Fruit fly (Drosophila melanogaster) whole organism, pupa: ENCODE data around the gene CG7560.

Experiments used
- CG10348 ChIP-seq: fragments of 200-800 bp; sonication (Bioruptor generic); IDR thresholded peaks from 2 replicates; pipeline ENCODE4 v1.3.6; 2022; ENCODE audit warnings: missing biosample characterization, missing genetic modification characterization
- CG12605 ChIP-seq: fragments of 200-800 bp; sonication (Bioruptor generic); IDR thresholded peaks from 2 replicates; pipeline ENCODE4 v1.3.6; 2022; ENCODE audit warnings: missing biosample characterization, missing genetic modification characterization
- CG13204 ChIP-seq: fragments of 200-800 bp; sonication (Bioruptor generic); optimal IDR thresholded peaks from 2 replicates; lab custom pipeline; 2018; ENCODE audit warnings: missing biosample characterization, mild to moderate bottlenecking, missing genetic modification characterization, moderate library complexity
- CG14655 ChIP-seq: fragments of 200-800 bp; sonication (Bioruptor generic); optimal IDR thresholded peaks from 3 replicates; lab custom pipeline; 2017; ENCODE audit warnings: mild to moderate bottlenecking, missing biosample characterization, missing genetic modification reagents, missing genetic modification characterization
- CG15710 ChIP-seq: fragments of 200-800 bp; sonication (Bioruptor generic); optimal IDR thresholded peaks from 2 replicates; lab custom pipeline; 2018; ENCODE audit warnings: missing biosample characterization, mild to moderate bottlenecking, missing genetic modification characterization, moderate library complexity
- CG17806 ChIP-seq: fragments of 200-800 bp; sonication (Bioruptor generic); optimal IDR thresholded peaks from 2 replicates; lab custom pipeline; 2018; ENCODE audit warnings: missing biosample characterization, mild to moderate bottlenecking, missing genetic modification characterization, moderate library complexity
- CG32121 ChIP-seq: fragments of 200-800 bp; sonication (Bioruptor generic); IDR thresholded peaks from 2 replicates; pipeline ENCODE4 v1.3.6; 2022; ENCODE audit warnings: missing biosample characterization, missing genetic modification characterization
- CG34367 ChIP-seq: fragments of 200-800 bp; sonication (Bioruptor generic); optimal IDR thresholded peaks from 2 replicates; lab custom pipeline; 2018; ENCODE audit warnings: missing biosample characterization, mild to moderate bottlenecking, missing genetic modification characterization
- CG4496 ChIP-seq: fragments of 200-800 bp; sonication (Bioruptor generic); IDR thresholded peaks from 3 replicates; pipeline ENCODE4 v1.3.6; 2022; ENCODE audit warnings: missing biosample characterization, missing genetic modification characterization
- CG8159 ChIP-seq: fragments of 200-800 bp; sonication (Bioruptor generic); optimal IDR thresholded peaks from 3 replicates; lab custom pipeline; 2018; ENCODE audit warnings: missing biosample characterization, mild to moderate bottlenecking, missing genetic modification characterization, moderate library complexity
- CG8301 ChIP-seq: fragments of 200-800 bp; sonication (Bioruptor generic); optimal IDR thresholded peaks from 2 replicates; lab custom pipeline; 2018; ENCODE audit warnings: missing biosample characterization, mild to moderate bottlenecking, missing genetic modification characterization
- CG9948 ChIP-seq: fragments of 200-800 bp; sonication (Bioruptor generic); optimal IDR thresholded peaks from 2 replicates; lab custom pipeline; 2018; ENCODE audit warnings: missing biosample characterization, mild to moderate bottlenecking, missing genetic modification characterization, moderate library complexity
- D1 ChIP-seq: fragments of 200-800 bp; sonication (Bioruptor generic); optimal IDR thresholded peaks from 2 replicates; lab custom pipeline; 2018; ENCODE audit warnings: missing biosample characterization, mild to moderate bottlenecking, missing genetic modification characterization, moderate library complexity
- EcR ChIP-seq: fragments of 200-800 bp; sonication (Bioruptor generic); optimal IDR thresholded peaks from 3 replicates; lab custom pipeline; 2019; ENCODE audit warnings: missing biosample characterization, missing genetic modification characterization, mild to moderate bottlenecking, moderate library complexity, missing genetic modification reagents
- Ets98B ChIP-seq: fragments of 200-800 bp; sonication (Bioruptor generic); IDR thresholded peaks from 2 replicates; pipeline ENCODE4 v1.3.6; 2022; ENCODE audit warnings: missing biosample characterization, missing genetic modification characterization
- Pif1A ChIP-seq: fragments of 200-800 bp; sonication (Bioruptor generic); optimal IDR thresholded peaks from 3 replicates; lab custom pipeline; 2016; ENCODE audit warnings: missing biosample characterization, missing genetic modification characterization
- Pif1B ChIP-seq: fragments of 200-800 bp; sonication (Bioruptor generic); optimal IDR thresholded peaks from 3 replicates; lab custom pipeline; 2016; ENCODE audit warnings: missing biosample characterization, missing genetic modification characterization
- Snoo ChIP-seq: fragments of 200-800 bp; sonication (Bioruptor generic); optimal IDR thresholded peaks from 3 replicates; lab custom pipeline; 2017; ENCODE audit warnings: missing biosample characterization, mild to moderate bottlenecking, missing genetic modification characterization, inconsistent platforms
- fd96Ca ChIP-seq: fragments of 200-800 bp; sonication (Bioruptor generic); IDR thresholded peaks from 3 replicates; pipeline ENCODE4 v1.3.6; 2022; ENCODE audit warnings: missing biosample characterization, missing genetic modification characterization
- gl ChIP-seq: fragments of 200-800 bp; sonication (Bioruptor generic); optimal IDR thresholded peaks from 2 replicates; lab custom pipeline; 2018; ENCODE audit warnings: missing biosample characterization, mild to moderate bottlenecking, missing genetic modification characterization
- rn ChIP-seq: fragments of 200-800 bp; sonication (Bioruptor generic); IDR thresholded peaks from 2 replicates; pipeline ENCODE4 v1.3.6; 2022; ENCODE audit warnings: missing biosample characterization, missing genetic modification characterization

Gene CG7560

DNA sequence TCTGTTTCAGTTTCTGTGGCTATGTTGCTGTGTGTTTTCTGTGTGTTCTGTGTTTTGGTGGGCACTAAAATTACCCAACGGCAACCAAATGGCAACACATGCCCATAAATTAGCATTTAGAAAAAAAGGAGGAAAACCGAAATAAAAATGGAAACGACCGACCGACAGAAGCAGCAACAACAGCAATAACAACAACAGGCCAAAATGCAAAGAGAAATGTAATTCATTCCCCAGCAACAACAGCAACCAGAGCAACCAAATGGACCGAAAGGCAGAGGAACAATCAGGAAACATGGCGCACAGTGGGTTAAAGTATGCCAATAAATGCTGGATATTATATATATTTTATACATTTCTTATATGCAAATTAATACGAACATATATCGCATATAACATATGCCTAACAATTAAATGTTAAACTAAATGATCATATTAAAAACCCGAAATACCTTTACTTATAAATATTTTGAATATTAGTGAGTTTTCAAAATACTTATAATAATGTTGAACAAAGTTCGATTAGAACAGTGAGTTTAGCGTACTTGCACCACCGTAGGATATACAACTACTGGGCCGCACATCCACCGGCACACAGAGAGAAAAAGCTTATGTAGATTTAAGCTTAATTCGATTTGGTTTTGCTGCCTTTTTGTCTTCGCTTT is 35.9 kb upstream of the CG7560 start:
- TF ChIP-seq Pif1A (GFP tag; lab: Kevin White, UChicago) (peak; percentile 77), rn (0 out of 2 replicates have a peak, but pooled peaks have one; percentile 39), D1 (tag; lab: Kevin White, UChicago) (peak; percentile 48), Pif1B (GFP tag; lab: Kevin White, UChicago) (peak; percentile 72), CG12605 (GFP tag; lab: Robert Waterston, UW) (peak; percentile 71; the same call in 1 of the 2 replicates), gl (tag; lab: Kevin White, UChicago) (no peak), CG15710 (tag; lab: Kevin White, UChicago) (peak; percentile 85), CG14655 (peak; percentile 83), CG4496 (GFP tag; lab: Robert Waterston, UW) (peak; percentile 13; the same call in 1 of the 3 replicates), CG32121 (GFP tag; lab: Robert Waterston, UW) (peak; percentile 69), CG10348 (GFP tag; lab: Robert Waterston, UW) (no peak), CG13204 (peak; percentile 9), CG8159 (tag; lab: Kevin White, UChicago) (peak; percentile 80), Ets98B (peak; percentile 49), CG8301 (peak; percentile 54), Snoo (tag; lab: Kevin White, UChicago) (peak; percentile 70), fd96Ca (GFP tag; lab: Robert Waterston, UW) (0 out of 3 replicates have a peak, but pooled peaks have one; percentile 32), CG17806 (peak; percentile 63), EcR (no peak), CG34367 (peak; percentile 51), CG9948 (tag; lab: Kevin White, UChicago) (peak; percentile 58)
- TF ChIP-seq, all 21 proteins: peak for 18

DNA sequence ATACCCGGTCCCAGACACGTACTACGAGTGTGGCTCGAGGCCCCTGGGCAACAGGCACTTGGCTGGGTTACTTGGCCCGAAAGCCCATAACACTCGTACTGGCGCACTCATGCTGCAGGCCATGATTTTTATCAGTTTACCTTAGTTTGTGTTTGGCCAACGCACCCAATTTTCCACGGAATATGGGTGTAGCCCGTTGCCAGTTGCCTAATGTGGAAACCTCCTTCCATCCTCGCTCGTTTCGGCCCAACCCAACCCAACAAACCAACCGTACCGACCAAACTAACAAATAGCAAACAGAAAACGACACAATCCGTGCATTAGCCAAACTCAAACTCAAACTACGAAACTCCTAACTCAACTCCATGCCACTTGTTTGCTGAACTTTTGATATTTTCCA is 31.2 kb upstream of the CG7560 start:
- TF ChIP-seq CG4496 (GFP tag; lab: Robert Waterston, UW) (peak; percentile 32; the same call in 1 of the 3 replicates), EcR (no peak)

DNA sequence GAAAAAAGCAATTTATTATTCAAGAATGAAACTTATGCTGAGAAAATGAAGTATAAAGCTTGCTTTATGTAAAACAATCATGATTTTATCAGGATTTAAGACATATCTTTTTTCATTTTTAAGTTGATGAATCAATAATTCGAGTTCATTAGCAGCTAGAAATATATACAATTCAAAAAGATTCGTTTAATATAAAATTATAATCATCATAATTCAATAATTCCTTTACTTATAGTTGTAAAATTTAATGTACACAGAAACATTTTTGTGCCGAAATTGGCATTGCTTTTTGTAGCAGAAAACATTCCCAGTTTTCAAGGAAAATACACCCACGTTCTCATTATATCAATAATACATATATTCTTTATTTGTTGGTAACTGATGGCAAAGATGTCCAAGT is 30.6 kb upstream of the CG7560 start, which contains the start of gene CG11726:
TSS of gene CG11726 (plus strand) at position 301 of the 400 bp plus-strand sequence.
- no peak for TF ChIP-seq CG12605 (GFP tag; lab: Robert Waterston, UW)
- no peak for TF ChIP-seq EcR
- no peak for TF ChIP-seq CG9948 (tag; lab: Kevin White, UChicago)
- no peak for TF ChIP-seq CG13204
- TF ChIP-seq CG34367 = no peak
- TF ChIP-seq CG14655 = no peak
- no peak for TF ChIP-seq Ets98B
- no peak for TF ChIP-seq rn
- TF ChIP-seq gl (tag; lab: Kevin White, UChicago) = no peak
- TF ChIP-seq CG17806 = no peak
- TF ChIP-seq CG15710 (tag; lab: Kevin White, UChicago) = no peak

DNA sequence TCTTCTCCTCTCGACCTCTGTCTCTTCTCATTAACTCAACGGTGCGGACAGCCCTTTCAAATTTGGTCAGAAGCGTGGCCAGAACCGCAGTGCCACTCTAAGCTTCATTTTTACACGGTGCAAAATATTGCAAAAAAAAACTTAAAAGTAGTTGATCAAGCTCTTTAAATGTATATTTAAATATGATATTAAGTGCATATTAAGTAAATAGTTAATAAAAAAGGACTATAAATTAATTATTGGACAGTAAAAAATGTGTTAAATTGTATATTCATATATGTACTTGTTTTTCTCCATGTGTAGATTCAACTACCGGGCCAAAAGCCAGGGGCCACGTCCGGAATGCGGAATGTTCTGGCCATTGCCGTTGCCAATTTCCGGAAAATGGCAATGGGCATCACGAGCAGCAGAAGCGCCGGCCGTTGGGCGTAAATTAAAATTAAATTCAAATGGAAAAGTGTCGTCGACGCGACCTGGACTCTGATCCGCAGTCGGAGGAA is 27.8 kb upstream of the CG7560 start, which contains the start of gene CG44362:
TSS of gene CG44362 (plus strand) at position 450 of the 500 bp plus-strand sequence.
- TF ChIP-seq Snoo (tag; lab: Kevin White, UChicago) (no peak), CG14655 (peak; percentile 5)

DNA sequence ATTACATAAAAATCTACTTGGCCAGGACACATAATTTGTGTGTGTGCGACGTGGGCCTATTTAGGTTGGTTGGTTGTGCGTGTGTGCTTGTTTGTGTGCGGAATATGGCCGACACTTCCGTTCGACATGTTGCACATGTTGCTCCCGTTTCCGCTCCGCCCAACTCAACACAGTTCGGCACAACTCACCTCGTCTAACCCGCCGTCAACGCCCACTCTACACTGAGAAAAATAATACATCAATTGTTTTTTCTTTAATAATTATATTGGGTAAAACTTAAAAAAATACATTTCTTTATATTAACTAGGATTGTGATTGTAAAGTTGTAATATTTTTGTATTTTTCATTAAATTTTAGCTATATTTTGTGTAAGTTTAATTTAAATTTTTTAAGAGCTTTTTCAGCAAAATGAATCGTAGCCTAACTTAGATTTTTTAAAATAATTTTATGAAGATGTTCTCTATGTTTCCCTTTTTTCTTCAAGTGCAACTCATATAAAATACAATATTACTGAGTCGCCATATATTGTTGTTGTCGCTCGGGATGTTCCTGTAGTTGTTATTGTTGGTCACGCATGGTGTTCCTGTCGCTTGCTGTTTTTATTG is 26.4 kb upstream of the CG7560 start:
- peak; percentile 38 for TF ChIP-seq CG9948 (tag; lab: Kevin White, UChicago)
- TF ChIP-seq CG14655 = peak; percentile 24
- peak; percentile 43 for TF ChIP-seq CG15710 (tag; lab: Kevin White, UChicago)
- TF ChIP-seq CG12605 (GFP tag; lab: Robert Waterston, UW) = no peak
- no peak for TF ChIP-seq D1 (tag; lab: Kevin White, UChicago)
- TF ChIP-seq CG4496 (GFP tag; lab: Robert Waterston, UW) = no peak
- no peak for TF ChIP-seq CG17806
- peak; percentile 52 for TF ChIP-seq CG8159 (tag; lab: Kevin White, UChicago)

DNA sequence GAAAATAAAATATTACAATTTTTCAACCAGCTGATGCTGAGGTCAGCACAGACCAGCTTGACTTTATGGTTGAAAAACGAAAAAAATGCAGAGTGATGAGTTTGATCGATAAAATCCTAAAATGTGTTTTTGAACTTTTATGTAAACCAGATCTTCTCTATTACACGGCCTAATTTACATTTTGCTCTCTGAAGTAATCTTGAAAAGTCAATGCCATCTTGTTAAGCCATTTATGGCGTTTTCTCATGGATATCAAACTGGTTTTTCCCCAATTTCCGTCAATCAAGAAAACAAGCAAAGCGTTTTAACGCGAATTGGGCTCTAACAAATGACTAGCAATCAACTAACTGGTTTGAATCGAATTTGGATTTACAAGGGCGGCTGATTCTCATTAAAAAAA is 25.5 kb upstream of the CG7560 start:
- TF ChIP-seq CG9948 (tag; lab: Kevin White, UChicago) (no peak), CG34367 (no peak), Pif1A (GFP tag; lab: Kevin White, UChicago) (no peak), CG14655 (no peak), CG8301 (no peak), CG10348 (GFP tag; lab: Robert Waterston, UW) (no peak), CG13204 (no peak), CG4496 (GFP tag; lab: Robert Waterston, UW) (no peak)

DNA sequence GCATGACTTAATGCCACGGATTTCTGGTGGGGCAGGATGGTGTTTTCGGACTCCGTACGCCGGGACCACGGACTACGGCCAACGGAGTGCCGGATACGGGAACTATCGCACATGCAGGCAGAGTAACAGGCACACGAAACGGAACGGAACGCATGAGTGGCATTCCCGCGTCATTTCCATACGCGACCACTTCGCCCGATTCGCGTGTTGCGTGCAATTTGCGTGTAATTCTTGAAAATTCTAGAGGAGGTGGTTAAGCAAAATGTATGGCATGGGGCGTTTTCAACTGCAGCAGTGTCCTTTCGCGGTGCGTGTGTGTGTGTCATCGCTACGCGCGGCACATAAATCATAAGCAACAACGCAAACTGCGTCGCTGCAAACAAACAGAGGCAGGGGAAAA is 24.7 kb upstream of the CG7560 start:
- TF ChIP-seq rn (no peak), CG4496 (GFP tag; lab: Robert Waterston, UW) (0 out of 3 replicates have a peak, but pooled peaks have one; percentile 41)
